Fruit fly (Drosophila melanogaster) whole organism, embryonic: Measurements from ENCODE around the gene CG10513.

Source experiments
- Antp ChIP-seq: fragments of 200-800 bp; sonication (Bioruptor generic); optimal IDR thresholded peaks from 3 replicates; lab custom pipeline; 2016; ENCODE audit warnings: missing biosample characterization, missing genetic modification characterization
- Asciz ChIP-seq: fragments of 200-800 bp; sonication (Bioruptor generic); optimal IDR thresholded peaks from 2 replicates; lab custom pipeline; 2017; ENCODE audit warnings: missing biosample characterization, mild to moderate bottlenecking, missing genetic modification characterization, missing genetic modification reagents
- CG10147 ChIP-seq: fragments of 200-800 bp; sonication (Bioruptor generic); optimal IDR thresholded peaks from 2 replicates; lab custom pipeline; 2019; ENCODE audit warnings: missing biosample characterization, mild to moderate bottlenecking, missing genetic modification characterization, moderate library complexity
- CG12155 ChIP-seq: fragments of 200-800 bp; sonication (Bioruptor generic); optimal IDR thresholded peaks from 3 replicates; lab custom pipeline; 2016; ENCODE audit warnings: missing biosample characterization, missing genetic modification characterization
- CG12236 ChIP-seq: fragments of 200-800 bp; sonication (Bioruptor generic); optimal IDR thresholded peaks from 2 replicates; lab custom pipeline; 2016; ENCODE audit warnings: missing biosample characterization, missing genetic modification characterization
- CG1233 ChIP-seq: fragments of 200-800 bp; sonication (Bioruptor generic); optimal IDR thresholded peaks from 4 replicates; lab custom pipeline; 2018; ENCODE audit warnings: missing biosample characterization, mild to moderate bottlenecking, missing genetic modification characterization
- CG13624 ChIP-seq: fragments of 200-800 bp; sonication (Bioruptor generic); optimal IDR thresholded peaks from 2 replicates; lab custom pipeline; 2016; ENCODE audit warnings: missing biosample characterization, missing genetic modification characterization
- CG13775 ChIP-seq: fragments of 200-800 bp; sonication (Bioruptor generic); optimal IDR thresholded peaks from 3 replicates; lab custom pipeline; 2017; ENCODE audit warnings: missing biosample characterization, mild to moderate bottlenecking, missing genetic modification characterization
- CG14667 ChIP-seq: fragments of 200-800 bp; sonication (Bioruptor generic); IDR thresholded peaks from 2 replicates; pipeline ENCODE4 v1.3.6; 2022; ENCODE audit warnings: missing biosample characterization, missing genetic modification characterization
- CG14710 ChIP-seq: fragments of 200-800 bp; sonication (Bioruptor generic); optimal IDR thresholded peaks from 3 replicates; lab custom pipeline; 2019; ENCODE audit warnings: missing biosample characterization, mild to moderate bottlenecking, missing genetic modification characterization, moderate library complexity
- CG16779 ChIP-seq: fragments of 200-800 bp; sonication (Bioruptor generic); IDR thresholded peaks from 2 replicates; pipeline ENCODE4 v1.3.6; 2022; ENCODE audit warnings: missing biosample characterization, missing genetic modification characterization
- CG16815 ChIP-seq: fragments of 200-800 bp; sonication (Bioruptor generic); optimal IDR thresholded peaks from 3 replicates; lab custom pipeline; 2017; ENCODE audit warnings: missing biosample characterization, mild to moderate bottlenecking, missing genetic modification characterization
- CG17802 ChIP-seq: fragments of 200-800 bp; sonication (Bioruptor generic); optimal IDR thresholded peaks from 2 replicates; lab custom pipeline; 2018; ENCODE audit warnings: missing biosample characterization, mild to moderate bottlenecking, missing genetic modification characterization, moderate library complexity
- CG1832 ChIP-seq: fragments of 200-800 bp; sonication (Bioruptor generic); optimal IDR thresholded peaks from 2 replicates; lab custom pipeline; 2017; ENCODE audit warnings: missing biosample characterization, mild to moderate bottlenecking, missing genetic modification characterization, inconsistent platforms
- CG2678 ChIP-seq: fragments of 200-800 bp; sonication (Bioruptor generic); optimal IDR thresholded peaks from 3 replicates; lab custom pipeline; 2019; ENCODE audit warnings: missing biosample characterization, mild to moderate bottlenecking, missing genetic modification characterization, moderate library complexity
- CG3065 ChIP-seq: fragments of 200-800 bp; sonication (Bioruptor generic); optimal IDR thresholded peaks from 2 replicates; lab custom pipeline; 2016; ENCODE audit warnings: missing biosample characterization, missing genetic modification characterization
- CG3163 ChIP-seq: fragments of 200-800 bp; sonication (Bioruptor generic); optimal IDR thresholded peaks from 3 replicates; lab custom pipeline; 2016; ENCODE audit warnings: missing biosample characterization, missing genetic modification characterization
- CG32767 ChIP-seq: fragments of 200-800 bp; sonication (Bioruptor generic); IDR thresholded peaks from 2 replicates; pipeline ENCODE4 v1.3.6; 2022; ENCODE audit warnings: missing biosample characterization, missing genetic modification characterization
- CG34376 ChIP-seq: fragments of 200-800 bp; sonication (Bioruptor generic); optimal IDR thresholded peaks from 2 replicates; lab custom pipeline; 2018; ENCODE audit warnings: missing biosample characterization, mild to moderate bottlenecking, missing genetic modification characterization
- CG4820 ChIP-seq: fragments of 200-800 bp; sonication (Bioruptor generic); optimal IDR thresholded peaks from 3 replicates; lab custom pipeline; 2016; ENCODE audit warnings: missing biosample characterization, missing genetic modification characterization
- CG6175 ChIP-seq: fragments of 200-800 bp; sonication (Bioruptor generic); IDR thresholded peaks from 3 replicates; pipeline ENCODE4 v1.3.6; 2022; ENCODE audit warnings: missing biosample characterization, missing genetic modification characterization
- CG6683 ChIP-seq: fragments of 200-800 bp; sonication (Bioruptor generic); optimal IDR thresholded peaks from 2 replicates; lab custom pipeline; 2017; ENCODE audit warnings: missing biosample characterization, mild to moderate bottlenecking, missing genetic modification characterization, missing genetic modification reagents
- CoRest ChIP-seq: fragments of 200-800 bp; sonication (Bioruptor generic); optimal IDR thresholded peaks from 3 replicates; lab custom pipeline; 2018; ENCODE audit warnings: missing biosample characterization, mild to moderate bottlenecking, missing genetic modification characterization, moderate library complexity
- Dad ChIP-seq: fragments of 200-800 bp; sonication (Bioruptor generic); optimal IDR thresholded peaks from 3 replicates; lab custom pipeline; 2016; ENCODE audit warnings: missing biosample characterization, missing genetic modification characterization
- GATAe ChIP-seq: fragments of 200-800 bp; sonication (Bioruptor generic); conservative IDR thresholded peaks from 2 replicates; pipeline ENCODE4 v1.3.6; 2022; ENCODE audit warnings: missing biosample characterization, missing genetic modification characterization
- NK7.1 ChIP-seq: fragments of 200-800 bp; sonication (Bioruptor generic); optimal IDR thresholded peaks from 3 replicates; lab custom pipeline; 2016; ENCODE audit warnings: missing biosample characterization, missing genetic modification characterization
- PHDP ChIP-seq: fragments of 200-800 bp; sonication (Bioruptor generic); optimal IDR thresholded peaks from 3 replicates; lab custom pipeline; 2018; ENCODE audit warnings: missing biosample characterization, mild to moderate bottlenecking, missing genetic modification characterization, moderate library complexity
- Stat92E ChIP-seq, 3 experiments: fragments of >200 bp in 2 of 3; fragments of 200-800 bp in 1 of 3; sonication (Bioruptor generic) in 1 of 3; optimal IDR thresholded peaks; 2 replicates each; lab custom pipeline; 2017 to 2019; ENCODE audit warnings: missing biosample characterization in 3 of 3, missing genetic modification characterization in 3 of 3, mild to moderate bottlenecking in 1 of 3, moderate library complexity in 1 of 3
- Taf1 ChIP-seq: fragments of 200-800 bp; sonication (Bioruptor generic); IDR thresholded peaks from 2 replicates; pipeline ENCODE4 v1.3.6; 2022; ENCODE audit warnings: missing biosample characterization, missing genetic modification characterization
- Trl ChIP-seq, 3 experiments: fragments of >200 bp in 2 of 3; fragments of 200-800 bp in 1 of 3; sonication (Bioruptor generic) in 1 of 3; optimal IDR thresholded peaks; 2 replicates in 1 of 3; 3 replicates in 2 of 3; lab custom pipeline; 2016 to 2017; ENCODE audit warnings: missing biosample characterization in 1 of 3, missing genetic modification characterization in 1 of 3
- YL-1 ChIP-seq: fragments of 200-800 bp; sonication (Bioruptor generic); optimal IDR thresholded peaks from 3 replicates; lab custom pipeline; 2017; ENCODE audit warnings: missing biosample characterization, mild to moderate bottlenecking, missing genetic modification characterization
- cad ChIP-seq: fragments of >200 bp; optimal IDR thresholded peaks from 2 replicates; lab custom pipeline; 2017; ENCODE audit warnings: missing biosample characterization, missing genetic modification characterization
- dpn ChIP-seq, 2 experiments: fragments of 200-800 bp; sonication (Bioruptor generic); optimal IDR thresholded peaks; 3 replicates each; lab custom pipeline; 2016; ENCODE audit warnings: missing biosample characterization in 2 of 2, missing genetic modification characterization in 2 of 2
- ewg ChIP-seq: fragments of 200-800 bp; sonication (Bioruptor generic); optimal IDR thresholded peaks from 3 replicates; lab custom pipeline; 2017; ENCODE audit warnings: mild to moderate bottlenecking, missing biosample characterization, missing genetic modification reagents, missing genetic modification characterization
- fd3F ChIP-seq: fragments of 200-800 bp; sonication (Bioruptor generic); optimal IDR thresholded peaks from 2 replicates; lab custom pipeline; 2018; ENCODE audit warnings: missing biosample characterization, mild to moderate bottlenecking, missing genetic modification characterization, moderate library complexity
- ftz-f1 ChIP-seq: fragments of 200-800 bp; sonication (Bioruptor generic); optimal IDR thresholded peaks from 2 replicates; lab custom pipeline; 2016; ENCODE audit warnings: missing biosample characterization, missing genetic modification characterization
- gsb-n ChIP-seq: fragments of 200-800 bp; sonication (Bioruptor generic); optimal IDR thresholded peaks from 3 replicates; lab custom pipeline; 2018; ENCODE audit warnings: missing biosample characterization, mild to moderate bottlenecking, missing genetic modification characterization
- gt ChIP-seq: fragments of 200-800 bp; sonication (Bioruptor generic); IDR thresholded peaks from 2 replicates; pipeline ENCODE4 v1.3.6; 2022; ENCODE audit warnings: missing biosample characterization, missing genetic modification characterization
- hb ChIP-seq: fragments of 200-800 bp; sonication (Bioruptor generic); IDR thresholded peaks from 3 replicates; pipeline ENCODE4 v1.3.6; 2022; ENCODE audit warnings: missing biosample characterization, missing genetic modification characterization; ENCODE audit not compliant: partially characterized antibody
- luna ChIP-seq: fragments of 200-800 bp; sonication (Bioruptor generic); optimal IDR thresholded peaks from 2 replicates; lab custom pipeline; 2016; ENCODE audit warnings: missing biosample characterization, missing genetic modification characterization
- pum ChIP-seq: fragments of 200-800 bp; sonication (Bioruptor generic); optimal IDR thresholded peaks from 2 replicates; lab custom pipeline; 2016; ENCODE audit warnings: missing biosample characterization, missing genetic modification characterization
- sug ChIP-seq: fragments of 200-800 bp; optimal IDR thresholded peaks from 2 replicates; lab custom pipeline; 2019; ENCODE audit warnings: missing biosample characterization, mild to moderate bottlenecking, missing genetic modification characterization, moderate library complexity
- tgo ChIP-seq: fragments of 200-800 bp; sonication (Bioruptor generic); IDR thresholded peaks from 3 replicates; pipeline ENCODE4 v1.3.6; 2022; ENCODE audit warnings: missing biosample characterization, missing genetic modification characterization
- tll ChIP-seq, 2 experiments: fragments of 200-800 bp in 1 of 2; fragments of >200 bp in 1 of 2; sonication (Bioruptor generic) in 1 of 2; optimal IDR thresholded peaks; 2 replicates each; lab custom pipeline; 2017 to 2019; ENCODE audit warnings: missing biosample characterization in 2 of 2, missing genetic modification characterization in 2 of 2, mild to moderate bottlenecking in 1 of 2, moderate library complexity in 1 of 2
- toy ChIP-seq: fragments of 200-800 bp; sonication (Bioruptor generic); IDR thresholded peaks from 2 replicates; pipeline ENCODE4 v1.3.6; 2022; ENCODE audit warnings: missing biosample characterization, missing genetic modification characterization
- unpg ChIP-seq: fragments of 200-800 bp; sonication (Bioruptor generic); optimal IDR thresholded peaks from 3 replicates; lab custom pipeline; 2018; ENCODE audit warnings: missing biosample characterization, mild to moderate bottlenecking, missing genetic modification characterization, moderate library complexity
- wor ChIP-seq: fragments of 200-800 bp; sonication (Bioruptor generic); IDR thresholded peaks from 2 replicates; pipeline ENCODE4 v1.3.6; 2022; ENCODE audit warnings: missing biosample characterization, missing genetic modification characterization
- z ChIP-seq: fragments of 200-800 bp; sonication (Bioruptor generic); IDR thresholded peaks from 3 replicates; pipeline ENCODE4 v1.3.6; 2022; ENCODE audit warnings: missing biosample characterization, missing genetic modification characterization

CG10513 gene

dm6 chr3R:25232271-25232989 is 44.6 kb downstream of the CG10513 start, which contains the start of gene Cad96Cb:
Cad96Cb (minus strand) TSS chr3R:25232321.
- TF ChIP-seq CG1233 (peak; percentile 85), Dad (GFP tag; lab: Kevin White, UChicago) (peak; percentile 64), PHDP (tag; lab: Kevin White, UChicago) (peak; percentile 19), YL-1 (GFP tag; lab: Kevin White, UChicago) (peak; percentile 9), CG2678 (tag; lab: Kevin White, UChicago) (peak; percentile 90), CG4820 (GFP tag; lab: Kevin White, UChicago) (peak; percentile 89), sug (no peak), hb (no peak), CG6683 (no peak), CG12155 (GFP tag; lab: Kevin White, UChicago) (peak; percentile 64), gsb-n (tag; lab: Kevin White, UChicago) (peak; percentile 86), CG13775 (GFP tag; lab: Kevin White, UChicago) (peak; percentile 84), CG32767 (peak; percentile 77), CG13624 (GFP tag; lab: Kevin White, UChicago) (no peak), cad (GFP tag; lab: Kevin White, UChicago) (no peak), toy (GFP tag; lab: Robert Waterston, UW) (no peak), CG3065 (GFP tag; lab: Kevin White, UChicago) (peak; percentile 65), Stat92E (GFP tag; optimal IDR thresholded peaks at IDR 0.05; lab: Kevin White, UChicago) (peak in 1 of 3 experiments; percentile 27), CG34376 (peak; percentile 1), CG12236 (peak; percentile 83), CG1832 (GFP tag; lab: Kevin White, UChicago) (no peak), CG16779 (no peak), CG3163 (GFP tag; lab: Kevin White, UChicago) (peak; percentile 58), ftz-f1 (GFP tag; lab: Kevin White, UChicago) (no peak), gt (no peak; the same call in 1 of the 2 replicates), CG14710 (peak; percentile 93), tgo (GFP tag; lab: Robert Waterston, UW) (peak; percentile 64), tll (GFP tag; optimal IDR thresholded peaks at IDR 0.05; lab: Kevin White, UChicago) (no peak), NK7.1 (GFP tag; lab: Kevin White, UChicago) (peak; percentile 68), ewg (GFP tag; lab: Kevin White, UChicago) (peak; percentile 75), wor (GFP tag; lab: Robert Waterston, UW) (peak; percentile 66), luna (GFP tag; lab: Kevin White, UChicago) (no peak), z (GFP tag; lab: Robert Waterston, UW) (no peak), CG6175 (GFP tag; lab: Robert Waterston, UW) (0 out of 3 replicates have a peak, but pooled peaks have one; percentile 41), Asciz (GFP tag; lab: Kevin White, UChicago) (peak; percentile 91), CoRest (tag; lab: Kevin White, UChicago) (peak; percentile 90), fd3F (GFP tag; lab: Kevin White, UChicago) (peak; percentile 24), unpg (GFP tag; lab: Kevin White, UChicago) (peak; percentile 82), CG16815 (peak; percentile 79), Antp (peak; percentile 67), Taf1 (no peak), dpn (GFP tag; optimal IDR thresholded peaks at IDR 0.05; lab: Kevin White, UChicago) (peak; percentile 66 to 80), GATAe (GFP tag; lab: Robert Waterston, UW) (no peak), CG10147 (GFP tag; lab: Kevin White, UChicago) (peak; percentile 77), Trl (optimal IDR thresholded peaks at IDR 0.05; lab: Kevin White, UChicago) (no peak), Trl (GFP tag; optimal IDR thresholded peaks at IDR 0.05; lab: Kevin White, UChicago) (peak; percentile 74), CG14667 (0 out of 2 replicates have a peak, but pooled peaks have one; percentile 19), CG17802 (tag; lab: Kevin White, UChicago) (peak; percentile 66), pum (GFP tag; lab: Kevin White, UChicago) (peak; percentile 79)
